Worm (Caenorhabditis elegans): ENCODE measurements around the gene rnp-9.
A peak's percentile ranks its signal among the peaks of the same experiment; 100 is the strongest.

rnp-9 gene

DNA sequence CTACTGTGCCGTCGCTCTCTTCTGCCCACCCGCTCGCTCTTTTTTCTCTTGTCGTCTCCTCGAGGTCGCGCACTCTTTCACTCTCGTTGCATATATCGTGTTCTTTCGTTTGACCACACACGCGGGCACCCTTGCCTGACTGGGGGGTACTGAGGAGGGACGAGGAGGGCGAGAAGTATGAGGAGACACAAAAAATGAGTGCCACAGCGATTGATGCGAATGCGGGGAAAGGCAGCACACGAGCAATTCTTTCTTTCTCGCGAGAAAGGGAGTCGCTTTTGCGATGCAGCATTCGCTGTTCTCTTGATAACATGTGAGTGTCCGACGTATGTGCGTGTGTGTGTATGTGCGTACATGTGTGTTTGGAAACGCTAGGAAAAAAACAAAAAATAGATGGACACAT lies 21.4 kb downstream of the rnp-9 start (continued):
- no peak for TF ChIP-seq hpl-2 (GFP tag; optimal IDR thresholded peaks at IDR 0.05)
- TF ChIP-seq ztf-11 (tag; optimal IDR thresholded peaks at IDR 0.05): peak in 1 of 2 experiments; percentile 66
- no peak for TF ChIP-seq ceh-90 (tag; optimal IDR thresholded peaks at IDR 0.05)
- peak; percentile 40; the same call in 1 of the 2 replicates for TF ChIP-seq isw-1 (GFP tag; IDR thresholded peaks at IDR 0.05)
- TF ChIP-seq unc-86 (tag; optimal IDR thresholded peaks at IDR 0.05): peak; percentile 68
- no peak for TF ChIP-seq F16B12.6 (tag; optimal IDR thresholded peaks at IDR 0.05)
- peak; percentile 70 for TF ChIP-seq C16A3.4 (tag; optimal IDR thresholded peaks at IDR 0.05)
- peak; percentile 89 for TF ChIP-seq nhr-71 (tag; optimal IDR thresholded peaks at IDR 0.05)
- no peak for TF ChIP-seq C04F5.9 (tag; optimal IDR thresholded peaks at IDR 0.05)
- peak; percentile 46 for TF ChIP-seq fos-1 (tag; optimal IDR thresholded peaks at IDR 0.05)
- TF ChIP-seq nhr-20 (tag; optimal IDR thresholded peaks at IDR 0.05): peak; percentile 72
- TF ChIP-seq nhr-47 (tag; optimal IDR thresholded peaks at IDR 0.05): peak; percentile 78
- peak; percentile 75 for TF ChIP-seq dsc-1 (tag; optimal IDR thresholded peaks at IDR 0.05)

DNA sequence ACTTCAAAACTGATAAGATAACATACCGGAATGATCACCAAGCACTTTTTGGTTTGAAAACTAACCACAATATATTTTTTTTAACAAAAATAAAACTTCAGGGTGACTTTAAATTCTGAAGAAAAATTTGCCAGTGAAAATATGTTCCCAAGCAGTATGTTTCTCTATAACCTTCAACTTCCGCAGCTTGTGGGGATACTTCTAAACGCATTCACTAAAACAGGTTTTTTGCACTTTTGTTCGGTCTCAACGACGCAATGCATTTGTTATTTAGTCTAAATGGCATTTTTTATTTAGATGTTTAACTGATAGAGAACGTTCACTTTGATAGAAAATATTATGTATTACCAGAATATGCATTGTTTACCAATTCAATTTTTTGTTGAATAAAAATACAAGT lies 22.1 kb downstream of the rnp-9 start:
- no peak for TF ChIP-seq mep-1 (tag; optimal IDR thresholded peaks at IDR 0.05)
- no peak for TF ChIP-seq nhr-12 (tag; optimal IDR thresholded peaks at IDR 0.05)
- TF ChIP-seq alr-1 (tag; optimal IDR thresholded peaks at IDR 0.05; ENCODE audit: borderline replicate concordance): no peak
- TF ChIP-seq nhr-84 (tag; optimal IDR thresholded peaks at IDR 0.05): no peak
- peak; percentile 76 for TF ChIP-seq grh-1 (GFP tag; IDR thresholded peaks at IDR 0.05)
- TF ChIP-seq unc-98 (GFP tag; IDR thresholded peaks at IDR 0.05): no peak
- TF ChIP-seq dsc-1 (tag; optimal IDR thresholded peaks at IDR 0.05): no peak
- TF ChIP-seq ces-1 (GFP tag; optimal IDR thresholded peaks at IDR 0.05): no peak
- TF ChIP-seq lin-14 (GFP tag; optimal IDR thresholded peaks at IDR 0.05): peak; percentile 14
- no peak for TF ChIP-seq aly-2 (tag; optimal IDR thresholded peaks at IDR 0.05)
- TF ChIP-seq C04F5.9 (tag; optimal IDR thresholded peaks at IDR 0.05): no peak
- TF ChIP-seq mdl-1 (tag; optimal IDR thresholded peaks at IDR 0.05): no peak
- TF ChIP-seq pax-3 (tag; optimal IDR thresholded peaks at IDR 0.05): no peak
- no peak for TF ChIP-seq lin-13 (GFP tag; optimal IDR thresholded peaks at IDR 0.05)
- peak; percentile 27 for TF ChIP-seq blmp-1 (tag; optimal IDR thresholded peaks at IDR 0.05)
- TF ChIP-seq snpc-4 (tag; optimal IDR thresholded peaks at IDR 0.05): no peak
- TF ChIP-seq unc-30 (tag; optimal IDR thresholded peaks at IDR 0.05): no peak
- no peak for TF ChIP-seq hlh-17 (GFP tag; optimal IDR thresholded peaks at IDR 0.05; ENCODE audit: borderline replicate concordance)
- no peak for TF ChIP-seq efl-1 (optimal IDR thresholded peaks at IDR 0.05)
- TF ChIP-seq efl-1 (GFP tag; optimal IDR thresholded peaks at IDR 0.05 in 1 of 2): peak in 1 of 2 experiments; percentile 62
- no peak for TF ChIP-seq sptf-1 (tag; optimal IDR thresholded peaks at IDR 0.05)
- no peak for TF ChIP-seq fkh-4 (tag; optimal IDR thresholded peaks at IDR 0.05; ENCODE audit: borderline replicate concordance)
- TF ChIP-seq dpl-1 (GFP tag; optimal IDR thresholded peaks at IDR 0.05): no peak
- peak in 1 of 6 experiments; percentile 38 for TF ChIP-seq elt-3 (tag; optimal IDR thresholded peaks at IDR 0.05)
- no peak for TF ChIP-seq ceh-88 (GFP tag; IDR thresholded peaks at IDR 0.05)
- TF ChIP-seq lin-15B (tag; optimal IDR thresholded peaks at IDR 0.05): no peak
- no peak for TF ChIP-seq C34B4.2 (tag; optimal IDR thresholded peaks at IDR 0.05)
- peak; percentile 60 for TF ChIP-seq nhr-85 (tag)

DNA sequence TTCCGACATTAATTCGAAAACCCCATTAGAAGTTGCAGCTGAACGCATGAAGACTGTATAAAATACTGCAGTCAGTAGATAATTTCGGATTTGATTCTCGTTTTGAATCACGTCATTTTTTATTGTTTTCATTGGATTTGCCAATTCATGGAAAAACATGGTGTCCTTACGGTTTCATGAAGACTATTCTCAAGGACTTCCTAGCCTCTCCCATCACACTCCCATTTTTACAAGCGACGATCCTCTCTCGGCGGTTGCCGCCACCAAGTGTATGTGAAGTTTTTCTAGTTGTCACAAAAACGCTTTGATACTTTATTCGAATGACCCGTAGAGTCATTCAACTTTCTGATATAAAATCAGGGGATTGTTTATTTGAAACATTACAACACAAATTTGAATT lies 22.7 kb downstream of the rnp-9 start:
- TF ChIP-seq blmp-1 (tag; optimal IDR thresholded peaks at IDR 0.05) (peak; percentile 53), lin-14 (GFP tag; optimal IDR thresholded peaks at IDR 0.05) (peak; percentile 59), nhr-85 (tag) (no peak), lsy-2 (tag; optimal IDR thresholded peaks at IDR 0.05) (peak in 1 of 2 experiments; percentile 1)

Data from whole organism, L1 larva.